Worm (Caenorhabditis elegans) whole organism, L4/young adult: ENCODE results near the gene npr-15.
A peak's percentile ranks its signal among the peaks of the same experiment; 100 is the strongest.

Source experiments
- W03F9.2 ChIP-seq: fragments of 150-350 bp; optimal IDR thresholded peaks from 2 replicates; lab custom pipeline; 2014; ENCODE audit warnings: missing biosample characterization, missing genetic modification characterization
- dao-5 ChIP-seq: sonication (generic microtip); optimal IDR thresholded peaks from 2 replicates; lab custom pipeline; 2016; ENCODE audit warnings: missing genotype, missing genetic modification characterization, moderate library complexity, missing compliant biosample characterization
- him-1 ChIP-seq: sonication (generic microtip); optimal IDR thresholded peaks from 2 replicates; lab custom pipeline; 2016; ENCODE audit warnings: missing genotype, missing genetic modification reagents, missing genetic modification characterization, missing compliant biosample characterization

Gene npr-15

ce11 chrIII:3650677-3651315, 43.7 kb downstream of the npr-15 start, which contains the start of the genes madf-8 and gsr-1:
Gene madf-8, minus strand, starts transcription at chrIII:3650832.
Gene gsr-1, plus strand, starts transcription at chrIII:3650907.
- no peak for TF ChIP-seq W03F9.2 (tag; lab: Kevin White, UChicago)
- TF ChIP-seq him-1 (tag; lab: Kevin White, UChicago), result no peak
- TF ChIP-seq dao-5 (tag; lab: Kevin White, UChicago), result no peak

- peak; percentile 3 for TF ChIP-seq W03F9.2 (tag; lab: Kevin White, UChicago)
- TF ChIP-seq him-1 (tag; lab: Kevin White, UChicago), result no peak
These were observed 44.2 kb downstream of the npr-15 start for ce11 chrIII:3650266-3650665.

- TF ChIP-seq W03F9.2 (tag; lab: Kevin White, UChicago), result no peak
- no peak for TF ChIP-seq dao-5 (tag; lab: Kevin White, UChicago)
- TF ChIP-seq him-1 (tag; lab: Kevin White, UChicago), result no peak
These were observed 45.2 kb downstream of the npr-15 start for ce11 chrIII:3649305-3649704.

ce11 chrIII:3644075-3644474, 50.4 kb downstream of the npr-15 start, which contains the start of gene unc-93:
Gene unc-93, plus strand, starts transcription at chrIII:3644375.
- TF ChIP-seq dao-5 (tag; lab: Kevin White, UChicago), result no peak
- TF ChIP-seq him-1 (tag; lab: Kevin White, UChicago), result no peak
- no peak for TF ChIP-seq W03F9.2 (tag; lab: Kevin White, UChicago)

ce11 chrIII:3643602-3644001, 50.9 kb downstream of the npr-15 start:
- TF ChIP-seq dao-5 (tag; lab: Kevin White, UChicago), result no peak
- no peak for TF ChIP-seq him-1 (tag; lab: Kevin White, UChicago)
- no peak for TF ChIP-seq W03F9.2 (tag; lab: Kevin White, UChicago)

ce11 chrIII:3637251-3637989, 57.1 kb downstream of the npr-15 start:
- TF ChIP-seq him-1 (tag; lab: Kevin White, UChicago), result no peak
- TF ChIP-seq dao-5 (tag; lab: Kevin White, UChicago), result no peak
- TF ChIP-seq W03F9.2 (tag; lab: Kevin White, UChicago), result no peak

ce11 chrIII:3635844-3636243, 58.6 kb downstream of the npr-15 start, which contains the start of gene rilp-1:
Gene rilp-1, plus strand, starts transcription at chrIII:3636144.
- TF ChIP-seq him-1 (tag; lab: Kevin White, UChicago) (no peak), W03F9.2 (tag; lab: Kevin White, UChicago) (no peak), dao-5 (tag; lab: Kevin White, UChicago) (no peak)

- no peak for TF ChIP-seq him-1 (tag; lab: Kevin White, UChicago)
- no peak for TF ChIP-seq dao-5 (tag; lab: Kevin White, UChicago)
- TF ChIP-seq W03F9.2 (tag; lab: Kevin White, UChicago), result no peak
These were observed 59.6 kb downstream of the npr-15 start for ce11 chrIII:3634873-3635272.

- TF ChIP-seq him-1 (tag; lab: Kevin White, UChicago), result no peak
- no peak for TF ChIP-seq W03F9.2 (tag; lab: Kevin White, UChicago)
- no peak for TF ChIP-seq dao-5 (tag; lab: Kevin White, UChicago)
These were observed 60.3 kb downstream of the npr-15 start for ce11 chrIII:3634158-3634557.
